Worm (Caenorhabditis elegans) whole organism, young adult: ENCODE results near the gene C29F9.9.
A peak's percentile ranks its signal among the peaks of the same experiment; 100 is the strongest.

Experiments
- B0261.1 ChIP-seq: sonication (generic microtip); optimal IDR thresholded peaks from 2 replicates; lab custom pipeline; 2016; ENCODE audit warnings: mild to moderate bottlenecking, missing genetic modification characterization, moderate library complexity, missing compliant biosample characterization
- B0336.3 ChIP-seq: fragments of 200-800 bp; sonication (Bioruptor generic); IDR thresholded peaks from 2 replicates; pipeline ENCODE4 v1.3.6; 2022; ENCODE audit warnings: missing genetic modification characterization, missing compliant biosample characterization
- C17E4.6 ChIP-seq: fragments of 200-800 bp; sonication (Bioruptor generic); IDR thresholded peaks from 2 replicates; pipeline ENCODE4 v1.3.6; 2022; ENCODE audit warnings: missing genetic modification reagents, missing genetic modification characterization, missing compliant biosample characterization
- F22D6.2 ChIP-seq: sonication (generic microtip); optimal IDR thresholded peaks from 2 replicates; lab custom pipeline; 2016; ENCODE audit warnings: mild to moderate bottlenecking, missing genetic modification characterization, missing compliant biosample characterization
- F39B2.1 ChIP-seq: fragments of 200-800 bp; sonication (Bioruptor generic); IDR thresholded peaks from 2 replicates; pipeline ENCODE4 v1.3.6; 2022; ENCODE audit warnings: missing genetic modification reagents, missing genetic modification characterization, missing compliant biosample characterization
- F49E8.2 ChIP-seq: sonication (generic microtip); optimal IDR thresholded peaks from 3 replicates; lab custom pipeline; 2017; ENCODE audit warnings: missing genetic modification characterization, mild to moderate bottlenecking, missing compliant biosample characterization, antibody characterized with exemption, moderate library complexity; ENCODE audit not compliant: insufficient read depth
- F52B5.7 ChIP-seq: sonication (generic microtip); optimal IDR thresholded peaks from 2 replicates; lab custom pipeline; 2016; ENCODE audit warnings: mild to moderate bottlenecking, missing genetic modification characterization, missing compliant biosample characterization
- F57A8.1 ChIP-seq: fragments of 200-800 bp; sonication (Bioruptor generic); optimal IDR thresholded peaks from 2 replicates; lab custom pipeline; 2018; ENCODE audit warnings: mild to moderate bottlenecking, missing genetic modification characterization, moderate library complexity, missing compliant biosample characterization
- F57C9.4 ChIP-seq: sonication (generic microtip); optimal IDR thresholded peaks from 2 replicates; lab custom pipeline; 2017; ENCODE audit warnings: mild to moderate bottlenecking, missing genetic modification characterization, missing compliant biosample characterization
- T07F8.4 ChIP-seq: sonication (generic microtip); optimal IDR thresholded peaks from 2 replicates; lab custom pipeline; 2016; ENCODE audit warnings: mild to moderate bottlenecking, missing genetic modification characterization, moderate library complexity, missing compliant biosample characterization
- T26A5.8 ChIP-seq: sonication (generic microtip); optimal IDR thresholded peaks from 2 replicates; lab custom pipeline; 2016; ENCODE audit warnings: missing genetic modification characterization, missing compliant biosample characterization
- Y53G8AR.9 ChIP-seq: fragments of 200-800 bp; sonication (Bioruptor generic); conservative IDR thresholded peaks from 2 replicates; pipeline ENCODE4 v1.3.6; 2022; ENCODE audit warnings: missing genetic modification reagents, missing genetic modification characterization, missing compliant biosample characterization
- ama-1 ChIP-seq, 3 experiments: fragments of 150-350 bp in 1 of 3; sonication (generic microtip) in 2 of 3; optimal IDR thresholded peaks; 2 replicates each; lab custom pipeline; 2014 to 2018; ENCODE audit warnings: missing biosample characterization in 2 of 3, missing genetic modification characterization in 2 of 3, missing genetic modification reagents in 2 of 3
- attf-5 ChIP-seq: fragments of 200-800 bp; sonication (Bioruptor generic); optimal IDR thresholded peaks from 2 replicates; lab custom pipeline; 2018; ENCODE audit warnings: mild to moderate bottlenecking, missing genetic modification characterization, missing compliant biosample characterization
- cebp-2 ChIP-seq: fragments of 200-800 bp; sonication (Bioruptor generic); IDR thresholded peaks from 2 replicates; pipeline ENCODE4 v1.3.6; 2022; ENCODE audit warnings: missing genetic modification characterization, missing compliant biosample characterization
- ceh-27 ChIP-seq: fragments of 200-800 bp; sonication (Bioruptor generic); optimal IDR thresholded peaks from 2 replicates; lab custom pipeline; 2018; ENCODE audit warnings: mild to moderate bottlenecking, missing genetic modification characterization, moderate library complexity, missing compliant biosample characterization
- ceh-40 ChIP-seq: fragments of 200-800 bp; sonication (Bioruptor generic); IDR thresholded peaks from 2 replicates; pipeline ENCODE4 v1.3.6; 2022; ENCODE audit warnings: missing genetic modification characterization, missing compliant biosample characterization
- ceh-58 ChIP-seq: fragments of 200-800 bp; sonication (Bioruptor generic); IDR thresholded peaks from 2 replicates; pipeline ENCODE4 v1.3.6; 2022; ENCODE audit warnings: missing genetic modification characterization, missing compliant biosample characterization
- ceh-91 ChIP-seq: fragments of 200-800 bp; sonication (Bioruptor generic); IDR thresholded peaks from 2 replicates; pipeline ENCODE4 v1.3.6; 2022; ENCODE audit warnings: missing genetic modification reagents, missing genetic modification characterization, missing compliant biosample characterization
- efl-1 ChIP-seq: fragments of 150-350 bp; optimal IDR thresholded peaks from 2 replicates; lab custom pipeline; 2014; ENCODE audit warnings: missing biosample characterization, missing genetic modification reagents, missing genetic modification characterization
- egrh-3 ChIP-seq: fragments of 200-800 bp; sonication (Bioruptor generic); IDR thresholded peaks from 2 replicates; pipeline ENCODE4 v1.3.6; 2022; ENCODE audit warnings: missing genetic modification reagents, missing genetic modification characterization, missing compliant biosample characterization
- hlh-12 ChIP-seq: sonication (generic microtip); optimal IDR thresholded peaks from 2 replicates; lab custom pipeline; 2016; ENCODE audit warnings: missing genetic modification characterization, missing compliant biosample characterization
- hmg-20 ChIP-seq: fragments of 200-800 bp; sonication (Bioruptor generic); IDR thresholded peaks from 2 replicates; pipeline ENCODE4 v1.3.6; 2022; ENCODE audit warnings: missing genetic modification reagents, missing genetic modification characterization, missing compliant biosample characterization
- hrde-1 ChIP-seq: sonication (generic microtip); optimal IDR thresholded peaks from 2 replicates; lab custom pipeline; 2016; ENCODE audit warnings: missing genetic modification characterization, mild to moderate bottlenecking, missing compliant biosample characterization, moderate library complexity, missing genotype, missing genetic modification reagents, borderline replicate concordance
- let-526 ChIP-seq: fragments of 200-800 bp; sonication (Bioruptor generic); IDR thresholded peaks from 2 replicates; pipeline ENCODE4 v1.3.6; 2022; ENCODE audit warnings: missing genetic modification reagents, missing genetic modification characterization, missing compliant biosample characterization
- let-607 ChIP-seq, 2 experiments: fragments of 200-800 bp in 1 of 2; sonication (Bioruptor generic) in 1 of 2; sonication (generic microtip) in 1 of 2; optimal IDR thresholded peaks; 2 replicates each; lab custom pipeline; 2016 to 2018; ENCODE audit warnings: mild to moderate bottlenecking in 2 of 2, missing compliant biosample characterization in 2 of 2, missing genetic modification characterization in 2 of 2, moderate library complexity in 2 of 2, missing genotype in 1 of 2
- lin-26 ChIP-seq: fragments of 200-800 bp; sonication (Bioruptor generic); IDR thresholded peaks from 2 replicates; pipeline ENCODE4 v1.3.6; 2022; ENCODE audit warnings: missing genetic modification reagents, missing genetic modification characterization, missing compliant biosample characterization
- lin-35 ChIP-seq, 3 experiments: fragments of 150-350 bp in 2 of 3; sonication (generic microtip) in 1 of 3; optimal IDR thresholded peaks; 2 replicates each; lab custom pipeline; 2014 to 2018; ENCODE audit warnings: missing biosample characterization in 3 of 3, missing genetic modification characterization in 3 of 3, missing genetic modification reagents in 3 of 3
- lin-40 ChIP-seq: sonication (generic microtip); optimal IDR thresholded peaks from 2 replicates; lab custom pipeline; 2016; ENCODE audit warnings: missing genetic modification characterization, mild to moderate bottlenecking, missing compliant biosample characterization, missing genotype, missing genetic modification reagents
- lir-1 ChIP-seq: fragments of 200-800 bp; sonication (Bioruptor generic); conservative IDR thresholded peaks from 2 replicates; pipeline ENCODE4 v1.3.6; 2022; ENCODE audit warnings: missing genetic modification reagents, missing genetic modification characterization, missing compliant biosample characterization
- madf-10 ChIP-seq: sonication (generic microtip); optimal IDR thresholded peaks from 2 replicates; lab custom pipeline; 2016; ENCODE audit warnings: mild to moderate bottlenecking, missing genetic modification characterization, missing compliant biosample characterization
- madf-6 ChIP-seq: fragments of 200-800 bp; sonication (Bioruptor generic); IDR thresholded peaks from 2 replicates; pipeline ENCODE4 v1.3.6; 2022; ENCODE audit warnings: missing genetic modification reagents, missing genetic modification characterization, missing compliant biosample characterization
- mcd-1 ChIP-seq: fragments of 200-800 bp; sonication (Bioruptor generic); IDR thresholded peaks from 2 replicates; pipeline ENCODE4 v1.3.6; 2022; ENCODE audit warnings: missing genetic modification reagents, missing genetic modification characterization, missing compliant biosample characterization
- mes-4 ChIP-seq: sonication (generic microtip); optimal IDR thresholded peaks from 2 replicates; lab custom pipeline; 2016; ENCODE audit warnings: missing genotype, missing genetic modification characterization, missing compliant biosample characterization
- nfyb-1 ChIP-seq: fragments of 200-800 bp; sonication (Bioruptor generic); IDR thresholded peaks from 2 replicates; pipeline ENCODE4 v1.3.6; 2022; ENCODE audit warnings: missing genetic modification reagents, missing genetic modification characterization, missing compliant biosample characterization
- nhr-90 ChIP-seq: sonication (generic microtip); optimal IDR thresholded peaks from 2 replicates; lab custom pipeline; 2016; ENCODE audit warnings: missing genotype, mild to moderate bottlenecking, missing genetic modification characterization, missing compliant biosample characterization
- rcor-1 ChIP-seq: fragments of 200-800 bp; sonication (Bioruptor generic); IDR thresholded peaks from 2 replicates; pipeline ENCODE4 v1.3.6; 2022; ENCODE audit warnings: missing genetic modification reagents, missing genetic modification characterization, missing compliant biosample characterization
- rec-8 ChIP-seq, 2 experiments: sonication (generic microtip); optimal IDR thresholded peaks; 2 replicates each; lab custom pipeline; 2016; ENCODE audit warnings: mild to moderate bottlenecking in 2 of 2, missing genetic modification characterization in 2 of 2, missing genetic modification reagents in 2 of 2, missing genotype in 2 of 2, missing biosample characterization in 1 of 2, missing compliant biosample characterization in 1 of 2, moderate library complexity in 1 of 2
- repo-1 ChIP-seq: sonication (generic microtip); optimal IDR thresholded peaks from 2 replicates; lab custom pipeline; 2017; ENCODE audit warnings: mild to moderate bottlenecking, missing genetic modification characterization, missing compliant biosample characterization
- rpc-1 ChIP-seq, 2 experiments: fragments of 150-350 bp in 1 of 2; sonication (generic microtip) in 1 of 2; optimal IDR thresholded peaks; 2 replicates each; lab custom pipeline; 2014 to 2018; ENCODE audit warnings: missing biosample characterization in 1 of 2, missing genetic modification characterization in 1 of 2, missing genetic modification reagents in 1 of 2, missing genotype in 1 of 2
- sdz-38 ChIP-seq: sonication (generic microtip); optimal IDR thresholded peaks from 2 replicates; lab custom pipeline; 2016; ENCODE audit warnings: missing genotype, missing genetic modification characterization, missing compliant biosample characterization
- sea-2 ChIP-seq: fragments of 200-800 bp; sonication (Bioruptor generic); IDR thresholded peaks from 2 replicates; pipeline ENCODE4 v1.3.6; 2022; ENCODE audit warnings: missing genetic modification characterization, missing compliant biosample characterization
- snpc-1.1 ChIP-seq: sonication (generic microtip); optimal IDR thresholded peaks from 2 replicates; lab custom pipeline; 2017; ENCODE audit warnings: missing genetic modification characterization, mild to moderate bottlenecking, missing compliant biosample characterization, antibody characterized with exemption, moderate library complexity, missing genotype, missing genetic modification reagents; ENCODE audit not compliant: insufficient read depth
- snpc-3.4 ChIP-seq: sonication (generic microtip); optimal IDR thresholded peaks from 2 replicates; lab custom pipeline; 2017; ENCODE audit warnings: missing genetic modification characterization, mild to moderate bottlenecking, missing compliant biosample characterization, antibody characterized with exemption, moderate library complexity, missing genotype, missing genetic modification reagents
- tbp1 ChIP-seq: fragments of 200-800 bp; sonication (Bioruptor generic); optimal IDR thresholded peaks from 2 replicates; lab custom pipeline; 2018; ENCODE audit warnings: mild to moderate bottlenecking, missing genetic modification characterization, missing compliant biosample characterization
- zim-3 ChIP-seq: sonication (generic microtip); optimal IDR thresholded peaks from 2 replicates; lab custom pipeline; 2017; ENCODE audit warnings: mild to moderate bottlenecking, missing genetic modification characterization, moderate library complexity, missing compliant biosample characterization
- ztf-18 ChIP-seq: sonication (generic microtip); optimal IDR thresholded peaks from 2 replicates; lab custom pipeline; 2016; ENCODE audit warnings: missing genotype, mild to moderate bottlenecking, missing genetic modification characterization, missing compliant biosample characterization

Gene C29F9.9

ce11 chrIII:89155-89554 is 9.6 kb downstream of the C29F9.9 start (continued):
- TF ChIP-seq sea-2 (GFP tag; lab: Robert Waterston, UW) (no peak), attf-5 (GFP tag; lab: Kevin White, UChicago) (peak; percentile 41), let-526 (no peak), F49E8.2 (tag; lab: Kevin White, UChicago) (peak; percentile 64), ztf-18 (tag; lab: Kevin White, UChicago) (peak; percentile 32), ceh-40 (GFP tag; lab: Robert Waterston, UW) (0 out of 2 replicates have a peak, but pooled peaks have one; percentile 41), egrh-3 (GFP tag; lab: Robert Waterston, UW) (no peak), rcor-1 (GFP tag; lab: Robert Waterston, UW) (peak; percentile 71), ceh-91 (peak; percentile 45; the same call in 1 of the 2 replicates), hlh-12 (no peak), lin-26 (GFP tag; lab: Robert Waterston, UW) (peak; percentile 86), ceh-58 (GFP tag; lab: Robert Waterston, UW) (0 out of 2 replicates have a peak, but pooled peaks have one; percentile 39), cebp-2 (GFP tag; lab: Robert Waterston, UW) (peak; percentile 73; the same call in 1 of the 2 replicates), ceh-27 (GFP tag; lab: Kevin White, UChicago) (peak; percentile 42), Y53G8AR.9 (peak; percentile 86), efl-1 (GFP tag; lab: Kevin White, UChicago) (peak; percentile 9), sdz-38 (no peak), mcd-1 (peak; percentile 53), hmg-20 (GFP tag; lab: Robert Waterston, UW) (0 out of 2 replicates have a peak, but pooled peaks have one; percentile 61), lin-35 (GFP tag; optimal IDR thresholded peaks at IDR 0.05; lab: Kevin White, UChicago) (peak in 1 of 3 experiments; percentile 56), madf-10 (tag; lab: Kevin White, UChicago) (peak; percentile 62), F22D6.2 (peak; percentile 5), lin-40 (tag; lab: Kevin White, UChicago) (peak; percentile 55), ama-1 (optimal IDR thresholded peaks at IDR 0.05; lab: Kevin White, UChicago) (no peak), ama-1 (GFP tag; optimal IDR thresholded peaks at IDR 0.05; lab: Kevin White, UChicago) (peak; percentile 46 to 81), tbp1 (GFP tag; lab: Kevin White, UChicago) (peak; percentile 94), B0336.3 (GFP tag; lab: Robert Waterston, UW) (peak; percentile 76), F57C9.4 (tag; lab: Kevin White, UChicago) (peak; percentile 74), rpc-1 (optimal IDR thresholded peaks at IDR 0.05; lab: Kevin White, UChicago) (peak; percentile 54), rpc-1 (tag; optimal IDR thresholded peaks at IDR 0.05; lab: Kevin White, UChicago) (peak; percentile 83), B0261.1 (peak; percentile 79), T07F8.4 (peak; percentile 19), nhr-90 (tag; lab: Kevin White, UChicago) (peak; percentile 67), C17E4.6 (GFP tag; lab: Robert Waterston, UW) (peak; percentile 71), F52B5.7 (peak; percentile 70), F57A8.1 (no peak), hrde-1 (tag; lab: Kevin White, UChicago) (peak; percentile 65), rec-8 (tag; optimal IDR thresholded peaks at IDR 0.05; lab: Kevin White, UChicago) (peak; percentile 29 to 54), T26A5.8 (tag; lab: Kevin White, UChicago) (peak; percentile 42), F39B2.1 (GFP tag; lab: Robert Waterston, UW) (0 out of 2 replicates have a peak, but pooled peaks have one; percentile 27), repo-1 (tag; lab: Kevin White, UChicago) (peak; percentile 83), mes-4 (tag; lab: Kevin White, UChicago) (peak; percentile 8), snpc-1.1 (peak; percentile 16), snpc-3.4 (tag; lab: Kevin White, UChicago) (peak; percentile 85), zim-3 (tag; lab: Kevin White, UChicago) (peak; percentile 92), nfyb-1 (GFP tag; lab: Robert Waterston, UW) (peak; percentile 35; the same call in 1 of the 2 replicates), lir-1 (GFP tag; lab: Robert Waterston, UW) (no peak), let-607 (tag; optimal IDR thresholded peaks at IDR 0.05; lab: Kevin White, UChicago) (peak in 1 of 2 experiments; percentile 18), madf-6 (GFP tag; lab: Robert Waterston, UW) (peak; percentile 75)
